Worm (Caenorhabditis elegans) whole organism, midembryonic: Measurements from ENCODE around the gene F48E3.2.

Experiments used
- T22C8.4 ChIP-seq: fragments of 200-800 bp; sonication (Bioruptor generic); IDR thresholded peaks from 2 replicates; pipeline ENCODE4 v1.3.6; 2022; ENCODE audit warnings: missing genetic modification characterization, missing compliant biosample characterization
- cog-1 ChIP-seq: sonication (generic microtip); optimal IDR thresholded peaks from 2 replicates; lab custom pipeline; 2016; ENCODE audit warnings: missing genetic modification characterization, missing compliant biosample characterization
- flt-1 ChIP-seq: fragments of 200-800 bp; sonication (Bioruptor generic); IDR thresholded peaks from 2 replicates; pipeline ENCODE4 v1.3.6; 2022; ENCODE audit warnings: missing genetic modification characterization, missing compliant biosample characterization
- klf-2 ChIP-seq: fragments of 200-800 bp; sonication (Bioruptor generic); conservative IDR thresholded peaks from 2 replicates; pipeline ENCODE4 v1.3.6; 2022; ENCODE audit warnings: missing genetic modification reagents, missing genetic modification characterization, missing compliant biosample characterization
- med-1 ChIP-seq: sonication (generic microtip); optimal IDR thresholded peaks from 2 replicates; lab custom pipeline; 2017; ENCODE audit warnings: missing genetic modification characterization, mild to moderate bottlenecking, missing compliant biosample characterization, antibody characterized with exemption, missing genetic modification reagents; ENCODE audit not compliant: insufficient read depth
- ref-1 ChIP-seq: fragments of 200-800 bp; sonication (Bioruptor generic); conservative IDR thresholded peaks from 2 replicates; pipeline ENCODE4 v1.3.6; 2022; ENCODE audit warnings: missing genetic modification reagents, missing genetic modification characterization, missing compliant biosample characterization
- tab-1 ChIP-seq: fragments of 200-800 bp; sonication (Bioruptor generic); IDR thresholded peaks from 2 replicates; pipeline ENCODE4 v1.3.6; 2022; ENCODE audit warnings: missing genetic modification characterization, missing compliant biosample characterization
- ztf-23 ChIP-seq: fragments of 200-800 bp; sonication (Bioruptor generic); IDR thresholded peaks from 2 replicates; pipeline ENCODE4 v1.3.6; 2022; ENCODE audit warnings: missing genetic modification reagents, missing genetic modification characterization, missing compliant biosample characterization
- ztf-29 ChIP-seq: fragments of 200-800 bp; sonication (Bioruptor generic); IDR thresholded peaks from 2 replicates; pipeline ENCODE4 v1.3.6; 2022; ENCODE audit warnings: missing genetic modification reagents, missing genetic modification characterization, missing compliant biosample characterization

F48E3.2 gene

DNA sequence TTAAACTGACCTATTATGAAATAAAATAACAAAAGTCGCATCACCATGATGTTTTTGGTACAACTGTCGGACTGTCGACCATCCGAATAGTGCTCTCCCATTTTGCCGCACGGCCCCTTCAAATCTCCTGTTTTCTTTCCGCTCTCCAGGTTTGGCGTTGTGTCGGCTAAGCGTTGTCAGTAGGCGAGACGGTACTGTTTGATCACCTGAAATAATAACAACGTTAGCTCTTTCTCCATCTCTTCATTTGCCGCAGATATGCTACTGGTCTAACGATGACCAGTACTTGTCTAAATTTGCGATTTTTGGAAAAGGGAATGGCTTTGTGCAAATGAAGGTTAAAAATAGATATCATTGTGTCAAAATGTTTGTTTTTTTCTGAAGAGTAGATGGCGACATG, 26.6 kb upstream of the F48E3.2 start, which contains the start of gene chts-1:
TSS of gene chts-1 (minus strand) at position 101 of the 400 bp plus-strand sequence.
- TF ChIP-seq T22C8.4 (GFP tag; lab: Robert Waterston, UW): no peak
- TF ChIP-seq tab-1 (GFP tag; lab: Robert Waterston, UW): no peak
- no peak for TF ChIP-seq flt-1 (GFP tag; lab: Robert Waterston, UW)
- TF ChIP-seq ztf-23: no peak
- TF ChIP-seq ref-1 (GFP tag; lab: Robert Waterston, UW): no peak
- no peak for TF ChIP-seq med-1 (GFP tag; lab: Kevin White, UChicago)
- TF ChIP-seq cog-1 (tag; lab: Kevin White, UChicago): no peak
- TF ChIP-seq ztf-29 (GFP tag; lab: Robert Waterston, UW): no peak
- TF ChIP-seq klf-2: no peak

DNA sequence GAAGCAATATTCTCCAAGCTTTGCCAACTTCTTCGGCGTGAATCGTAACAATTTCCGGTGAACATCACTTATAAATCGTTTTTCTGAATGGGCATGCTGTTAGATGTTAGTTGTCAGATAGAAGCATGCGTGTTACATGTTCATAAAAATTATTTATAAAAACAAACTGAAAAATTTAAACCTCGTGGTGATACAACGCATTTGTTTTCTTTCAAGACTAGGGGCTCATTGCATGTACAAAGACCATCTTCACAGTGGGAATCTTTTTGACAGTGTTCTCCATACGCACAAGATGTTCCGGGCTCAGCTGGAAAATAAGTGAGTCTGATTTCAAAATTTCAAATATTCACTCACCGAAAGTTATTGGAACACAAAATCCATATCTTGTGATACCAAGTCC, 19.8 kb upstream of the F48E3.2 start:
- TF ChIP-seq ref-1 (GFP tag; lab: Robert Waterston, UW): no peak
- TF ChIP-seq ztf-23: no peak
- TF ChIP-seq cog-1 (tag; lab: Kevin White, UChicago): no peak
- no peak for TF ChIP-seq tab-1 (GFP tag; lab: Robert Waterston, UW)
- no peak for TF ChIP-seq flt-1 (GFP tag; lab: Robert Waterston, UW)
- no peak for TF ChIP-seq ztf-29 (GFP tag; lab: Robert Waterston, UW)
- TF ChIP-seq T22C8.4 (GFP tag; lab: Robert Waterston, UW): no peak
- no peak for TF ChIP-seq med-1 (GFP tag; lab: Kevin White, UChicago)
- TF ChIP-seq klf-2: no peak

DNA sequence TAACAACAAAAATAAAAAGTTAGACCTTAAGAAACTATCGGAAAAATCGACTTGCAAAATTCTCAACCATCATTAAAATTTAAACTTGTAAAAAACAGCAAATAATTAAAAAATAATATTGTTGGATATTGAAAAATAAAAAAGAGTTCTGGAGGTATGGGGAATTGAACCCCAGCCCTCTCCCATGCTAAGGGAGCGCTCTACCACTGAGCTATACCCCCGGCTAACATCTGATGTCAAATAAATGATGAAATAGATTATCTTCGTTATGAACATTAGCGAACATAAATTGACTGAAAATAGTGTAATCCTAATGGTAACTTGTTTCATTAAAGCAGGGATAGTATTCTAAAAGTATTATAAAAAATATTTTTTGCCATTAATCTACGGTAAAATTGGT, 14.2 kb upstream of the F48E3.2 start:
- no peak; the same call in none of the 2 replicates for TF ChIP-seq flt-1 (GFP tag; lab: Robert Waterston, UW)
- TF ChIP-seq T22C8.4 (GFP tag; lab: Robert Waterston, UW): no peak
- no peak for TF ChIP-seq klf-2
- no peak for TF ChIP-seq ref-1 (GFP tag; lab: Robert Waterston, UW)
- TF ChIP-seq cog-1 (tag; lab: Kevin White, UChicago): no peak
- no peak for TF ChIP-seq med-1 (GFP tag; lab: Kevin White, UChicago)
- TF ChIP-seq ztf-23: no peak
- TF ChIP-seq tab-1 (GFP tag; lab: Robert Waterston, UW): no peak
- TF ChIP-seq ztf-29 (GFP tag; lab: Robert Waterston, UW): no peak

DNA sequence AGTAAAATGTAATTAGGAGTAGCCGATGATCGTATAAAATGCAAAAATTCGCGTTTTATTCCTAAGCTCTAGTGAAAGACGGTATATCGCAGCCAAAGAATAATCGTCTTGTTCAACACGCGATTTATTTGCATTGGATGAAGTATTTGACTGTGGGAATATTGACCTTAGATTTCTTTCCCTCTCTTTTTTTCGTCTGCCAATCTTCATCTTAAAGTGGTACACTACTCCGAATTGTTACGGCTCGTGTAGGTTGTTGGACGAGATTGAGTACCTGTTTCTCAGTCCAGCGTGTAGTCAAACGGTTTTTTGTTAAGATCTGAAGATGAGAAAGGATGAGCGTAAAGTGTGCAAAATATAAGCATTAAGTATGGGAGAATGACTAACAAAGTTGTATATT, 13.6 kb upstream of the F48E3.2 start, which contains the start of gene lgc-11:
TSS of gene lgc-11 (minus strand) at position 101 of the 400 bp plus-strand sequence.
- no peak for TF ChIP-seq med-1 (GFP tag; lab: Kevin White, UChicago)
- no peak for TF ChIP-seq tab-1 (GFP tag; lab: Robert Waterston, UW)
- TF ChIP-seq cog-1 (tag; lab: Kevin White, UChicago): no peak
- TF ChIP-seq ztf-29 (GFP tag; lab: Robert Waterston, UW): no peak
- TF ChIP-seq ref-1 (GFP tag; lab: Robert Waterston, UW): no peak
- no peak for TF ChIP-seq ztf-23
- no peak for TF ChIP-seq flt-1 (GFP tag; lab: Robert Waterston, UW)
- no peak for TF ChIP-seq klf-2
- TF ChIP-seq T22C8.4 (GFP tag; lab: Robert Waterston, UW): no peak

DNA sequence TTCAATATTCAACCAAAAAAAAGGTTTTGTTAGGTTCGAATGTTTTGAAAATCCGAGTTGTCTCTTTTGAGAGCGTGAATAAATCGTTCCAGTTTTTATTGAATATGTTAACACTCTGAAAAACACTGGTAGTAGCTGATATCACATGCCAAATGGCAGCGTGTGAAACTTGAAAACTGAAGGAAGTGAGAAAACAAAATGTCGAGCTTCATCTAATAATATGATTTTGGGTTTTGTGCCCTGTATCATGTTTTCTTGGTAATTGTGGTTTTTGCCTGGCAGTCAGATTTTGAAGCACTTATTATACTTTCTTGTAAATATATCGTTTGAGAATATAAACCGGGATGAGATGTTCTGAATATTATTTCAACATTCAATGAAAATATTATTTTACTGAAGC, 9.9 kb upstream of the F48E3.2 start, which contains the start of gene F48E3.6:
TSS of gene F48E3.6 (minus strand) at position 101 of the 400 bp plus-strand sequence.
- no peak for TF ChIP-seq T22C8.4 (GFP tag; lab: Robert Waterston, UW)
- no peak for TF ChIP-seq ztf-29 (GFP tag; lab: Robert Waterston, UW)

DNA sequence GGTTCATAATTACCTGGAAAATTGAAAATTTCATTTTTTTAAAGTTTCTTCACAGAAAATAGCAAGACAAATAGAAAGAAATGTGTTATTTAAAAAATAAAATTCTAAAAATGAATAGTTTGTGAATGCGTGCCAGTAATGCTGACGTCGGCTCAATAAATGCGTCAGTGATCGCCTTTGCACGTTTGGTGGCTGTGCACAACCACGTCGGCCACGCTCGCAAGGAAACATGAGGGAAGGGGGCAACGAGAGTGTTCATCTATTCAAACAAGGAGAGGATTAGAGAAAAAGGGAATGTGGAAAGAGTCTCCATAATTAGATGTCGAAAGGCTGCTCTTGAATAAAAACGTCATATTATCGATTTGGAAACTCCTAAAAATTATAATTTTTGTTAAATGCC, 8.1 kb upstream of the F48E3.2 start, which contains the start of gene uggt-1:
TSS of gene uggt-1 (minus strand) at position 13 of the 400 bp plus-strand sequence.
- TF ChIP-seq ztf-29 (GFP tag; lab: Robert Waterston, UW): no peak
- peak; percentile 14 for TF ChIP-seq med-1 (GFP tag; lab: Kevin White, UChicago)
- TF ChIP-seq tab-1 (GFP tag; lab: Robert Waterston, UW): 0 out of 2 replicates have a peak, but pooled peaks have one; percentile 46
- TF ChIP-seq cog-1 (tag; lab: Kevin White, UChicago): peak; percentile 78
- TF ChIP-seq ztf-23: peak; percentile 57; the same call in 1 of the 2 replicates
- peak; percentile 72 for TF ChIP-seq flt-1 (GFP tag; lab: Robert Waterston, UW)

DNA sequence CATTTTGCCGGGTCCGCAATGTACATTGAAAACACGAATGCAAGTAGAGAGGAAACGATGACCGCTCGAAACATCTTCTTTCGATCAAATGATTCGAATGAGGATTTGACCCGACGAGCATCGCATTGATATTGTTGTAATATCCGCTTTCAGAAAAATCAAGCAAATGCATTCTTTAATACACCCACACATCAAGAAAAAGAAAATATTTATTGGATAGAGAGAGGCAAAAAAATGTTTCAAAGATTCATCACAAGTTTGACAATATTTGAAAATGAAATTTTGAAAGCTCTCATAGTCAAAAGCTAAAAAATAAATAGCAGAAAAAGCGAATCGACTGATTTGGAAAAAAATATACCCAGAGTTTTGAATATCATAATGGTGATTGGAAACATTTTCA, 2.6 kb upstream of the F48E3.2 start, which contains the start of gene try-14:
TSS of gene try-14 (minus strand) at position 101 of the 400 bp plus-strand sequence.
- TF ChIP-seq ztf-23 (no peak), flt-1 (GFP tag; lab: Robert Waterston, UW) (no peak), T22C8.4 (GFP tag; lab: Robert Waterston, UW) (no peak), ref-1 (GFP tag; lab: Robert Waterston, UW) (no peak), med-1 (GFP tag; lab: Kevin White, UChicago) (no peak), klf-2 (no peak), tab-1 (GFP tag; lab: Robert Waterston, UW) (no peak), cog-1 (tag; lab: Kevin White, UChicago) (no peak), ztf-29 (GFP tag; lab: Robert Waterston, UW) (no peak)

DNA sequence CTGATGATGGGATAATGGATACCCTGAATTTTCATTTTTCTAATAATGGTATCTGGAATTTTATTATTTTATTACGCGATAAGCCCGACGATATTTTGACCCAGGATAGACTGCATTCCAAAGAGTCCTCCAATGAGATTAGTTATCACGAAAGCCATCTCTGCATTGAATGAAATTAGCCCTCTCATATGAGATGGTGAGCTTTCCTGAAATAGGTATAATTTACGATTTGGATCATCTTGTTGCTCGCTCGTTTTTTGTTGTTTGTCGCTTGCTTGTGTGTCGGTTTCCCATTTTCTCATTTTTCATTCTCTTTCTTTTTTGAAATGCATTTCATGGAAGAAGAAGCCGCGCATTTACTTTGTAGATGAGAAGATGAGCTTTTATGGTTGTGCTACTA, 1.4 kb downstream of the F48E3.2 start:
- TF ChIP-seq cog-1 (tag; lab: Kevin White, UChicago) (no peak), med-1 (GFP tag; lab: Kevin White, UChicago) (no peak), klf-2 (no peak), tab-1 (GFP tag; lab: Robert Waterston, UW) (no peak), flt-1 (GFP tag; lab: Robert Waterston, UW) (no peak), ztf-29 (GFP tag; lab: Robert Waterston, UW) (no peak), T22C8.4 (GFP tag; lab: Robert Waterston, UW) (no peak), ref-1 (GFP tag; lab: Robert Waterston, UW) (no peak), ztf-23 (no peak)

DNA sequence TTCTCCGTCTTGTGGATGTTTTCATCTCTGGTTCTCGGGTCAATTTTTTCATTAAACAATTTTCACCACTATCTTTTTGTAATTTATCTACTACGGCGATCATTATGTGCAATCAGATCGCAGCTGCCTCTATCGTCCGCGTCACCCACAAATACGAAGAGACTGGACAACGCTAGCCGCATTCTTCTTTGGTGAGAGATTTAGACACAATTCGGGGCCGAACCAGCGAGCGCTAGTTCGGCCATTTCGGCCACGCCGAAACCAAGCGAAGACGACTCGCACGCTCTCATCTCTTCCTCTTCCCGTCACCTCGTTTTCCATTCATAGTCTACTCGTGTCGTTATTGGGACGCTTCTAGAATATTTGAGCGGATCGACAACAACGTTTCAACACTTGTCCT, 7.2 kb downstream of the F48E3.2 start, which contains the start of gene gly-12:
TSS of gene gly-12 (plus strand) at position 117 of the 400 bp plus-strand sequence.
- TF ChIP-seq klf-2 (no peak), ztf-23 (no peak), ref-1 (GFP tag; lab: Robert Waterston, UW) (no peak), med-1 (GFP tag; lab: Kevin White, UChicago) (no peak), T22C8.4 (GFP tag; lab: Robert Waterston, UW) (no peak)
